Worm (Caenorhabditis elegans) whole organism, mixed stage, embryonic: ENCODE data around the gene C18H9.6.

ENCODE experiments used
- M03D4.4 ChIP-seq: sonication (generic microtip); optimal IDR thresholded peaks from 2 replicates; lab custom pipeline; 2017; ENCODE audit warnings: mild to moderate bottlenecking, missing genetic modification characterization, missing compliant biosample characterization
- bed-3 ChIP-seq: fragments of 200-800 bp; sonication (Bioruptor generic); optimal IDR thresholded peaks from 3 replicates; lab custom pipeline; 2018; ENCODE audit warnings: mild to moderate bottlenecking, missing genetic modification characterization, moderate library complexity, missing compliant biosample characterization
- blmp-1 ChIP-seq: fragments of 150-350 bp; optimal IDR thresholded peaks from 2 replicates; lab custom pipeline; 2014; ENCODE audit warnings: missing biosample characterization, missing genetic modification characterization
- ceh-43 ChIP-seq: fragments of 200-800 bp; sonication (Bioruptor generic); optimal IDR thresholded peaks from 2 replicates; lab custom pipeline; 2018; ENCODE audit warnings: mild to moderate bottlenecking, missing genetic modification characterization, moderate library complexity, missing compliant biosample characterization
- ces-1 ChIP-seq: fragments of 150-350 bp; optimal IDR thresholded peaks from 2 replicates; lab custom pipeline; 2014; ENCODE audit warnings: missing biosample characterization, missing genetic modification reagents, missing genetic modification characterization
- cnd-1 ChIP-seq: fragments of 200-800 bp; sonication (Bioruptor generic); optimal IDR thresholded peaks from 2 replicates; lab custom pipeline; 2018; ENCODE audit warnings: mild to moderate bottlenecking, missing genetic modification characterization, missing compliant biosample characterization
- drap-1 ChIP-seq: fragments of 200-800 bp; sonication (Bioruptor generic); optimal IDR thresholded peaks from 3 replicates; lab custom pipeline; 2018; ENCODE audit warnings: mild to moderate bottlenecking, missing genetic modification characterization, missing compliant biosample characterization
- elt-1 ChIP-seq: sonication (generic microtip); optimal IDR thresholded peaks from 2 replicates; lab custom pipeline; 2017; ENCODE audit warnings: missing genetic modification characterization, mild to moderate bottlenecking, missing compliant biosample characterization, antibody characterized with exemption, moderate library complexity, borderline replicate concordance; ENCODE audit not compliant: insufficient read depth
- elt-3 ChIP-seq: fragments of 150-350 bp; optimal IDR thresholded peaks from 2 replicates; lab custom pipeline; 2014; ENCODE audit warnings: missing biosample characterization, missing genetic modification characterization
- flh-1 ChIP-seq: fragments of 200-800 bp; sonication (Bioruptor generic); optimal IDR thresholded peaks from 2 replicates; lab custom pipeline; 2018; ENCODE audit warnings: mild to moderate bottlenecking, missing genetic modification characterization, moderate library complexity, missing compliant biosample characterization
- hlh-1 ChIP-seq: fragments of 150-350 bp; optimal IDR thresholded peaks from 2 replicates; lab custom pipeline; 2014; ENCODE audit warnings: missing biosample characterization, missing genetic modification reagents, missing genetic modification characterization
- lin-13 ChIP-seq: fragments of 150-350 bp; optimal IDR thresholded peaks from 2 replicates; lab custom pipeline; 2014; ENCODE audit warnings: missing biosample characterization, missing genetic modification characterization
- lin-32 ChIP-seq: fragments of 200-800 bp; sonication (Bioruptor generic); optimal IDR thresholded peaks from 2 replicates; lab custom pipeline; 2018; ENCODE audit warnings: mild to moderate bottlenecking, missing genetic modification characterization, missing compliant biosample characterization
- mls-2 ChIP-seq: sonication (generic microtip); optimal IDR thresholded peaks from 2 replicates; lab custom pipeline; 2016; ENCODE audit warnings: mild to moderate bottlenecking, missing genetic modification characterization, moderate library complexity, missing compliant biosample characterization
- nhr-12 ChIP-seq: fragments of 150-350 bp; optimal IDR thresholded peaks from 2 replicates; lab custom pipeline; 2014; ENCODE audit warnings: missing biosample characterization, missing genetic modification characterization
- nhr-2 ChIP-seq: fragments of 150-350 bp; optimal IDR thresholded peaks from 2 replicates; lab custom pipeline; 2014; ENCODE audit warnings: missing biosample characterization, missing genetic modification characterization
- nhr-237 ChIP-seq: fragments of 150-350 bp; optimal IDR thresholded peaks from 2 replicates; lab custom pipeline; 2014; ENCODE audit warnings: missing biosample characterization, missing genetic modification characterization
- nhr-28 ChIP-seq: fragments of 150-350 bp; optimal IDR thresholded peaks from 2 replicates; lab custom pipeline; 2014; ENCODE audit warnings: missing biosample characterization, missing genetic modification characterization
- nhr-76 ChIP-seq: sonication (generic microtip); optimal IDR thresholded peaks from 2 replicates; lab custom pipeline; 2017; ENCODE audit warnings: missing biosample characterization, missing genetic modification characterization
- pha-4 ChIP-seq: fragments of 150-350 bp; optimal IDR thresholded peaks from 2 replicates; lab custom pipeline; 2018; ENCODE audit warnings: missing biosample characterization, missing genetic modification reagents, missing genetic modification characterization
- sem-2 ChIP-seq: fragments of 200-800 bp; sonication (Bioruptor generic); optimal IDR thresholded peaks from 2 replicates; lab custom pipeline; 2018; ENCODE audit warnings: mild to moderate bottlenecking, missing genetic modification characterization, missing compliant biosample characterization
- sptf-1 ChIP-seq: sonication (generic microtip); optimal IDR thresholded peaks from 2 replicates; lab custom pipeline; 2017; ENCODE audit warnings: mild to moderate bottlenecking, missing genetic modification characterization, moderate library complexity, missing compliant biosample characterization
- tbx-8 ChIP-seq: fragments of 200-800 bp; sonication (Bioruptor generic); optimal IDR thresholded peaks from 2 replicates; lab custom pipeline; 2018; ENCODE audit warnings: mild to moderate bottlenecking, missing genetic modification characterization, moderate library complexity, missing compliant biosample characterization
- unc-120 ChIP-seq: sonication (generic microtip); optimal IDR thresholded peaks from 2 replicates; lab custom pipeline; 2017; ENCODE audit warnings: missing genetic modification characterization, missing compliant biosample characterization; ENCODE audit not compliant: poor library complexity, severe bottlenecking
- unc-39 ChIP-seq: fragments of 150-350 bp; optimal IDR thresholded peaks from 2 replicates; lab custom pipeline; 2014; ENCODE audit warnings: missing biosample characterization, missing genetic modification characterization
- unc-62 ChIP-seq: fragments of 150-350 bp; optimal IDR thresholded peaks from 2 replicates; lab custom pipeline; 2014; ENCODE audit warnings: missing biosample characterization, missing genetic modification reagents, missing genetic modification characterization
- zip-8 ChIP-seq: fragments of 150-350 bp; optimal IDR thresholded peaks from 2 replicates; lab custom pipeline; 2014; ENCODE audit warnings: missing biosample characterization, missing genetic modification characterization

C18H9.6 gene

DNA sequence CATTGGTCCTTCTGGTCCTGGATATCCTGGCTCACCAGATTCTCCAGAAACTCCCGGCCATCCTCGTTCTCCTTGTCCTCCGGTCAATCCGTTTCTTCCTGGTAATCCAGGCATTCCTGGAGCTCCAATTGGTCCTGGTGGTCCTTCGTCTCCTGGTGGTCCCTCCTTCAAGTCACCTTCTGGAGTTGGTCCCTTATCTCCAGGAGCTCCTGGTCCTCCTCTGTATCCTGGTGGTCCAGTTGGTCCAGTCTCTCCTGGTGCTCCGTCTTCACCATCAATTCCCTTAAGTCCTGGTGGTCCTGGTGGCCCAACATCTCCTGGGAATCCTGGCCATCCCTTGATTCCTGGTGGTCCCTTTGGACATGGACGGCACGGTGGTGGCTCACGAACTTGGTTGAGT, 9.2 kb upstream of the C18H9.6 start:
- TF ChIP-seq unc-120 (tag; lab: Kevin White, UChicago) (no peak), blmp-1 (no peak), unc-39 (tag; lab: Kevin White, UChicago) (no peak), ces-1 (GFP tag; lab: Kevin White, UChicago) (no peak), lin-13 (tag; lab: Kevin White, UChicago) (no peak), lin-32 (no peak), ceh-43 (GFP tag; lab: Kevin White, UChicago) (no peak), bed-3 (GFP tag; lab: Kevin White, UChicago) (no peak), sem-2 (no peak), elt-3 (tag; lab: Kevin White, UChicago) (no peak), sptf-1 (tag; lab: Kevin White, UChicago) (no peak), pha-4 (tag; lab: Kevin White, UChicago) (no peak), nhr-237 (tag; lab: Kevin White, UChicago) (no peak)

DNA sequence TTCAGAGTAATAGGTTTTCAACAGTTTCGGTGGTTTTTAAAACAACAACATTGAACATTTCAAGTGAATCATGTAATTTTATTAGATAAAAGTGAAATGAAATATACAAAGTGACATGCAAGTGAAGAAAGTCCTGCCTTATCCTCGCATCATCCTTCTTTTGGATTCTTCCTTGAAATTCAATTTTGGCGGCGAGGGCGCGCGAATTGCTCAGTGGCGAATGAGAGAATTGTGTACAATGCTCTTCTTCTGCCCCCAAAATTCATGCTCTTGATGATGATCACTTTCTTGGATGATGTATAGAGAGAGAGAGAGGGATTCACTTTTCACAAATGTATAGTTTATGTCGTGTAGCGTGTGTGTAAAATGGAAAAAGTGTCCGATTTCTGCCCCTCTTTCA, 8.3 kb upstream of the C18H9.6 start:
- peak; percentile 96 for TF ChIP-seq ces-1 (GFP tag; lab: Kevin White, UChicago)
- no peak for TF ChIP-seq lin-13 (tag; lab: Kevin White, UChicago)

DNA sequence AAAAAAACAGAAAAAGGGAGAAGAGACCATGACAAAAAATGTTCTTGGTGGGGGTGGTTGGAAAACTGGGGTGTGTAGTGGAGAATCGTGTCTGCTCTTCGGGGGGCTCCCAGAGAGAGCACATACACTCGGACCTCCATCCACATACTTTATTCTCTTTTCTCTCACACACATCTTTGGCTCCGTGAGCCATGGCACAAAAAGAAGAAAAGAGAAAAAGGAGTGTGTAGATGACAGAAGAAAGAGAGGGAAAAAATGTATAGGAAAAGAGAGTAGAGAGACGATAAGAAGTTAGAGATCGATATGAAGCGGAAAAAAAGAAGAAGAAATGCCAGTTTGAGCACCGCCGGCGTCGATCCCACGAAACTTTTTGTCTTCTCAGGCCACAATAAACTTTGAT, 7.6 kb upstream of the C18H9.6 start:
- TF ChIP-seq unc-120 (tag; lab: Kevin White, UChicago) (peak; percentile 90), unc-62 (GFP tag; lab: Kevin White, UChicago) (peak; percentile 21), flh-1 (GFP tag; lab: Kevin White, UChicago) (no peak), nhr-237 (tag; lab: Kevin White, UChicago) (no peak)

DNA sequence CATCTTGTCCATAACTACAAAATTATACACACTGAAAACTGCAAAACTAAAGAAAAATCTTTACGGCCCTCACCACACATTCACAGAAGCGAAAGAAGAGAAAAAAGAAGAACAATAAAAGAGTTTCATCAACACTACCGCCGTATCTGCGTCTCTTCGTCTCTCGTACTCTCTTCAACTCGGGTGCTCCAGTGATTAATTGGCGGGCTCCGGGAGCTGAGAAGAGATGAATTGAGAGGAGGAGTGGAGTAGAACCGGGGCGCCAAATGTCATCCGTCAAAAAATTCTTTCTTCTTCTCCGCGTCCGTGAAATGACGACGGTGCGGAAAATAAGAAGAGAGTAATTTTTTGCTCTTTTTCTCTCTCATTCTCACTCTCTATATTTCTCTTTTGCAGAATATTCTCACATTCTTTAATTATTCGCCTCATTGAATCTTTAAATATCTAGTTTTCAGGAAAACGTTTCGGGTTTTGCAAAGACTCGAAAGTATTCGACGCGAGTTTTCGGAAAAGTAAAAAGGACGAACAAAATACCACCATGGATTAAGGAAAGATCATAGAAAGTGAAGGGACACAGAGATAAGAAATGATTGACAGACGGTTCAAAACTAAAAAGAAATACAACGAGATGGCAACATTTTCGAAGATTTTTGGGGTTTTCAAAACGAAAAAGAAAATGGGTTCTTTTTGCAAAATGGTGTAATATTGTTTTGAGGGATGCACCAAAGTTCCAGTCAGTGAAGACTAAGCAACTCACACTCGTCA, 6.3 kb upstream of the C18H9.6 start:
- TF ChIP-seq drap-1 (GFP tag; lab: Kevin White, UChicago) (no peak), hlh-1 (peak; percentile 61), unc-120 (tag; lab: Kevin White, UChicago) (peak; percentile 34), bed-3 (GFP tag; lab: Kevin White, UChicago) (no peak), tbx-8 (GFP tag; lab: Kevin White, UChicago) (no peak), nhr-28 (no peak), pha-4 (tag; lab: Kevin White, UChicago) (no peak), ces-1 (GFP tag; lab: Kevin White, UChicago) (peak; percentile 49), sptf-1 (tag; lab: Kevin White, UChicago) (no peak), flh-1 (GFP tag; lab: Kevin White, UChicago) (no peak), unc-62 (GFP tag; lab: Kevin White, UChicago) (peak; percentile 50), nhr-12 (tag; lab: Kevin White, UChicago) (no peak), nhr-76 (tag; lab: Kevin White, UChicago) (no peak), blmp-1 (no peak), mls-2 (tag; lab: Kevin White, UChicago) (no peak), zip-8 (tag; lab: Kevin White, UChicago) (no peak)

DNA sequence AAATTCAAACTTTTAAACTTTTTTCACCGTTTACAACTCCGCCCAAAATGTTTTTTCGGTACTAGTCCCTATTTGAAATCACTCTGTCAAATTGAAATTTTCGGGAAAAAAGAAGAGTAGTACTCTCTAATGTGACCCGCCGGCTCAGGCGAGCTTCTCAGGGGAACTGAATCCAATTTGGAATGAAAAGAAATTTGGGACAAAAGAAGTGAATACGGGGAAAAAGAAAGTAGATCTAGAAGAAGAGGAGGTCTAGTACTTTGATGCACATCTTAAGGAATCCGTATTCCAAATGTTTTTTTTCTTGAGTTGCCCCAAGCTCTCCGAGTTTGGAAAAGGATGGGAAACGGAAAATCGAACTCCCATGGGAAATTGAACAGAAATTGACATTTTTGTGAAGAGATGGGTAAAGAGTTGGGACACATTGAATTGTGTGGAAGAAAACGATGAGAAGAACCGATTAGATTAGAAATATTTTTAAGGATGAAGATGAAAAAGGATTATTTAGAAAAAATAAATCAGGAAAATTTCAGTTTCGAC, 5.2 kb upstream of the C18H9.6 start:
- TF ChIP-seq ces-1 (GFP tag; lab: Kevin White, UChicago) (peak; percentile 82), elt-3 (tag; lab: Kevin White, UChicago) (no peak), nhr-76 (tag; lab: Kevin White, UChicago) (no peak), cnd-1 (tag; lab: Kevin White, UChicago) (no peak), elt-1 (tag; lab: Kevin White, UChicago) (no peak), nhr-2 (tag; lab: Kevin White, UChicago) (no peak), M03D4.4 (tag; lab: Kevin White, UChicago) (no peak), tbx-8 (GFP tag; lab: Kevin White, UChicago) (no peak)
